Fruit fly (Drosophila melanogaster): Measurements from ENCODE around the gene CG32081.

The CG32081 gene

dm6 chr3L:11070372-11070854 lies 43.0 kb downstream of the CG32081 start, which contains the start of gene Mocs1 (continued):
- TF ChIP-seq dmrt99B (tag; optimal IDR thresholded peaks at IDR 0.05) (no peak), Meics (GFP tag; optimal IDR thresholded peaks at IDR 0.05) (no peak), sug (tag; optimal IDR thresholded peaks at IDR 0.05) (peak; percentile 99), wdn (GFP tag; IDR thresholded peaks at IDR 0.05) (peak; percentile 30; the same call in 1 of the 2 replicates), MTF-1 (GFP tag; optimal IDR thresholded peaks at IDR 0.05; ENCODE audit: borderline replicate concordance) (no peak), vfl (GFP tag; optimal IDR thresholded peaks at IDR 0.05) (no peak), klu (GFP tag; IDR thresholded peaks at IDR 0.05) (no peak), pan (optimal IDR thresholded peaks at IDR 0.05) (no peak), pan (GFP tag; optimal IDR thresholded peaks at IDR 0.05 in 1 of 2, IDR thresholded peaks at IDR 0.05 in 1 of 2) (peak in 1 of 2 experiments; percentile 14), tgo (GFP tag; IDR thresholded peaks at IDR 0.05) (no peak; the same call in 2 of the 3 replicates), CG8359 (GFP tag; optimal IDR thresholded peaks at IDR 0.05; ENCODE audit: borderline replicate concordance) (no peak), CG12071 (GFP tag; optimal IDR thresholded peaks at IDR 0.05) (no peak), Dfd (GFP tag; optimal IDR thresholded peaks at IDR 0.05) (no peak), fd3F (GFP tag; optimal IDR thresholded peaks at IDR 0.05) (no peak), B-H2 (GFP tag; optimal IDR thresholded peaks at IDR 0.05) (peak; percentile 36), hkb (optimal IDR thresholded peaks at IDR 0.05) (no peak), hkb (GFP tag; IDR thresholded peaks at IDR 0.05) (peak; percentile 17; the same call in 1 of the 2 replicates), Hr51 (GFP tag; optimal IDR thresholded peaks at IDR 0.05) (no peak), crol (GFP tag; IDR thresholded peaks at IDR 0.05) (peak; percentile 96), otp (GFP tag; IDR thresholded peaks at IDR 0.05) (0 out of 3 replicates have a peak, but pooled peaks have one; percentile 24), CG10462 (GFP tag; optimal IDR thresholded peaks at IDR 0.05) (no peak), Dip2 (GFP tag; IDR thresholded peaks at IDR 0.05) (no peak), CG1603 (tag; optimal IDR thresholded peaks at IDR 0.05) (no peak), lbe (GFP tag; optimal IDR thresholded peaks at IDR 0.05) (no peak), Doc2 (GFP tag; IDR thresholded peaks at IDR 0.05) (no peak), hth (optimal IDR thresholded peaks at IDR 0.05) (no peak), HmgZ (tag; optimal IDR thresholded peaks at IDR 0.05) (peak; percentile 38), Jarid2 (GFP tag; optimal IDR thresholded peaks at IDR 0.05) (peak; percentile 57), CG32767 (GFP tag; IDR thresholded peaks at IDR 0.05) (no peak), dimm (GFP tag; IDR thresholded peaks at IDR 0.05) (no peak), gem (tag; optimal IDR thresholded peaks at IDR 0.05) (no peak), fu2 (GFP tag; optimal IDR thresholded peaks at IDR 0.05) (no peak), pzg (GFP tag; optimal IDR thresholded peaks at IDR 0.05) (peak; percentile 41), CG7556 (GFP tag; optimal IDR thresholded peaks at IDR 0.05) (no peak), ewg (GFP tag; optimal IDR thresholded peaks at IDR 0.05) (no peak), Doc3 (GFP tag; IDR thresholded peaks at IDR 0.05; ENCODE audit: partially characterized antibody) (no peak), CG18599 (GFP tag; optimal IDR thresholded peaks at IDR 0.05) (peak; percentile 6), CG9817 (tag; optimal IDR thresholded peaks at IDR 0.05) (no peak), Optix (GFP tag; IDR thresholded peaks at IDR 0.05) (no peak), CG13296 (GFP tag; optimal IDR thresholded peaks at IDR 0.05) (peak; percentile 5), Atf6 (GFP tag; IDR thresholded peaks at IDR 0.05) (0 out of 2 replicates have a peak, but pooled peaks have one; percentile 43), Adf1 (GFP tag; IDR thresholded peaks at IDR 0.05) (peak; percentile 48), PHDP (tag; optimal IDR thresholded peaks at IDR 0.05) (peak; percentile 2), Atf-2 (GFP tag; optimal IDR thresholded peaks at IDR 0.05) (no peak), HHEX (GFP tag; optimal IDR thresholded peaks at IDR 0.05) (peak; percentile 6), crp (GFP tag; optimal IDR thresholded peaks at IDR 0.05) (peak in 1 of 2 experiments; percentile 77), kah (GFP tag; optimal IDR thresholded peaks at IDR 0.05) (no peak), NFAT (GFP tag; IDR thresholded peaks at IDR 0.05) (peak; percentile 23; the same call in 1 of the 2 replicates), Ssrp (tag; optimal IDR thresholded peaks at IDR 0.05) (no peak), Rx (GFP tag; IDR thresholded peaks at IDR 0.05) (no peak), grau (tag; optimal IDR thresholded peaks at IDR 0.05) (peak; percentile 17)

Measured in whole organism, embryonic.